Worm (Caenorhabditis elegans): ENCODE results near the gene snai-1.

Gene snai-1

ce11 chrIV:282008-282407 is 31.5 kb downstream of the snai-1 start (continued):
- TF ChIP-seq nhr-102 (tag; optimal IDR thresholded peaks at IDR 0.05): no peak
- TF ChIP-seq aly-2 (tag; optimal IDR thresholded peaks at IDR 0.05): no peak
- no peak for TF ChIP-seq spr-1 (tag; optimal IDR thresholded peaks at IDR 0.05)
- no peak for TF ChIP-seq nhr-77 (tag; optimal IDR thresholded peaks at IDR 0.05)
- no peak for TF ChIP-seq gei-8 (GFP tag; optimal IDR thresholded peaks at IDR 0.05)
- TF ChIP-seq ceh-82 (tag; optimal IDR thresholded peaks at IDR 0.05): no peak
- peak in 1 of 2 experiments; percentile 61 for TF ChIP-seq unc-62 (GFP tag; optimal IDR thresholded peaks at IDR 0.05 in 1 of 2)
- no peak for TF ChIP-seq unc-62 (tag; optimal IDR thresholded peaks at IDR 0.05)
- TF ChIP-seq lin-38 (GFP tag; IDR thresholded peaks at IDR 0.05): no peak
- TF ChIP-seq daf-16 (GFP tag; optimal IDR thresholded peaks at IDR 0.05): no peak
- TF ChIP-seq daf-16 (tag; optimal IDR thresholded peaks at IDR 0.05): peak; percentile 67
- no peak for TF ChIP-seq hlh-11 (tag; optimal IDR thresholded peaks at IDR 0.05)
- no peak for TF ChIP-seq nhr-10 (tag; optimal IDR thresholded peaks at IDR 0.05)
- no peak for TF ChIP-seq jun-1 (tag; optimal IDR thresholded peaks at IDR 0.05)
- no peak for TF ChIP-seq snpc-1.2 (GFP tag; IDR thresholded peaks at IDR 0.05)
- no peak for TF ChIP-seq sdz-12 (GFP tag; optimal IDR thresholded peaks at IDR 0.05)
- no peak for TF ChIP-seq nhr-42 (GFP tag; IDR thresholded peaks at IDR 0.05)
- no peak for TF ChIP-seq unc-39 (tag; optimal IDR thresholded peaks at IDR 0.05)
- TF ChIP-seq F10B5.3 (tag; optimal IDR thresholded peaks at IDR 0.05): no peak
- TF ChIP-seq D1046.2 (GFP tag; IDR thresholded peaks at IDR 0.05): no peak
- TF ChIP-seq Y75B8A.6 (GFP tag; IDR thresholded peaks at IDR 0.05): no peak

ce11 chrIV:281247-281646 is 32.3 kb downstream of the snai-1 start:
- TF ChIP-seq egl-43 (GFP tag; IDR thresholded peaks at IDR 0.05): 0 out of 2 replicates have a peak, but pooled peaks have one; percentile 48
- TF ChIP-seq dmd-8 (GFP tag; IDR thresholded peaks at IDR 0.05): 0 out of 2 replicates have a peak, but pooled peaks have one; percentile 40
- TF ChIP-seq set-16 (GFP tag; IDR thresholded peaks at IDR 0.05): peak; percentile 79

ce11 chrIV:278284-278683 is 35.2 kb downstream of the snai-1 start:
- TF ChIP-seq nhr-11 (tag; optimal IDR thresholded peaks at IDR 0.05) (no peak), nhr-25 (tag; optimal IDR thresholded peaks at IDR 0.05; ENCODE audit: borderline replicate concordance, insufficient read depth) (no peak), lin-15B (tag; optimal IDR thresholded peaks at IDR 0.05) (no peak), nhr-48 (tag; optimal IDR thresholded peaks at IDR 0.05) (no peak), unc-62 (GFP tag; optimal IDR thresholded peaks at IDR 0.05 in 1 of 2) (peak in 1 of 2 experiments; percentile 64), unc-62 (tag; optimal IDR thresholded peaks at IDR 0.05) (no peak)

- no peak for TF ChIP-seq nhr-42 (GFP tag; IDR thresholded peaks at IDR 0.05)
- no peak for TF ChIP-seq spr-3 (GFP tag; optimal IDR thresholded peaks at IDR 0.05)
- TF ChIP-seq hlh-11 (tag; optimal IDR thresholded peaks at IDR 0.05): peak; percentile 28
- no peak for TF ChIP-seq aly-2 (tag; optimal IDR thresholded peaks at IDR 0.05)
- TF ChIP-seq unc-39 (tag; optimal IDR thresholded peaks at IDR 0.05): no peak
- no peak for TF ChIP-seq lir-3 (tag; optimal IDR thresholded peaks at IDR 0.05)
- TF ChIP-seq daf-16 (GFP tag; optimal IDR thresholded peaks at IDR 0.05): no peak
- peak; percentile 78 for TF ChIP-seq daf-16 (tag; optimal IDR thresholded peaks at IDR 0.05)
- no peak for TF ChIP-seq madf-5 (GFP tag; IDR thresholded peaks at IDR 0.05)
- peak; percentile 57 for TF ChIP-seq nhr-77 (tag; optimal IDR thresholded peaks at IDR 0.05)
- no peak for TF ChIP-seq mxl-3 (GFP tag; optimal IDR thresholded peaks at IDR 0.05)
- TF ChIP-seq nhr-28 (tag; optimal IDR thresholded peaks at IDR 0.05): peak; percentile 64
- TF ChIP-seq dve-1 (tag; optimal IDR thresholded peaks at IDR 0.05; ENCODE audit: insufficient read depth): peak; percentile 48
- no peak for TF ChIP-seq daf-8 (GFP tag; IDR thresholded peaks at IDR 0.05)
- TF ChIP-seq pqm-1 (tag; optimal IDR thresholded peaks at IDR 0.05): peak; percentile 54
Measured at ce11 chrIV:275146-275545, 38.4 kb downstream of the snai-1 start.
